Fruit fly (Drosophila melanogaster) whole organism, embryonic: ENCODE measurements around the gene BthD.
A peak's percentile ranks its signal among the peaks of the same experiment; 100 is the strongest.

Source experiments
- CG10147 ChIP-seq: fragments of 200-800 bp; sonication (Bioruptor generic); optimal IDR thresholded peaks from 2 replicates; lab custom pipeline; 2019; ENCODE audit warnings: missing biosample characterization, mild to moderate bottlenecking, missing genetic modification characterization, moderate library complexity
- CG1024 ChIP-seq: fragments of 200-800 bp; sonication (Bioruptor generic); IDR thresholded peaks from 2 replicates; pipeline ENCODE4 v1.3.6; 2022; ENCODE audit warnings: missing biosample characterization, missing genetic modification characterization
- CG11723 ChIP-seq: fragments of 200-800 bp; sonication (Bioruptor generic); optimal IDR thresholded peaks from 2 replicates; lab custom pipeline; 2017; ENCODE audit warnings: missing biosample characterization, mild to moderate bottlenecking, missing genetic modification characterization
- CG15479 ChIP-seq: fragments of 200-800 bp; sonication (Bioruptor generic); optimal IDR thresholded peaks from 3 replicates; lab custom pipeline; 2019; ENCODE audit warnings: missing biosample characterization, mild to moderate bottlenecking, missing genetic modification characterization, moderate library complexity
- CG17568 ChIP-seq: fragments of 200-800 bp; sonication (Bioruptor generic); optimal IDR thresholded peaks from 2 replicates; lab custom pipeline; 2018; ENCODE audit warnings: missing biosample characterization, mild to moderate bottlenecking, missing genetic modification characterization, moderate library complexity
- CG2712 ChIP-seq: fragments of 200-800 bp; optimal IDR thresholded peaks from 3 replicates; lab custom pipeline; 2019; ENCODE audit warnings: missing biosample characterization, mild to moderate bottlenecking, missing genetic modification characterization, moderate library complexity
- CG3065 ChIP-seq: fragments of 200-800 bp; sonication (Bioruptor generic); optimal IDR thresholded peaks from 2 replicates; lab custom pipeline; 2016; ENCODE audit warnings: missing biosample characterization, missing genetic modification characterization
- CG31441 ChIP-seq: fragments of 200-800 bp; sonication (Bioruptor generic); IDR thresholded peaks from 2 replicates; pipeline ENCODE4 v1.3.6; 2022; ENCODE audit warnings: missing biosample characterization, missing genetic modification characterization
- CG32532 ChIP-seq: fragments of 200-800 bp; sonication (Bioruptor generic); IDR thresholded peaks from 2 replicates; pipeline ENCODE4 v1.3.6; 2022; ENCODE audit warnings: missing biosample characterization, missing genetic modification characterization
- CG4424 ChIP-seq: fragments of 200-800 bp; sonication (Bioruptor generic); optimal IDR thresholded peaks from 3 replicates; lab custom pipeline; 2016; ENCODE audit warnings: missing biosample characterization, missing genetic modification characterization
- CG4730 ChIP-seq: fragments of 200-800 bp; sonication (Bioruptor generic); IDR thresholded peaks from 2 replicates; pipeline ENCODE4 v1.3.6; 2022; ENCODE audit warnings: missing biosample characterization, missing genetic modification characterization
- CG8089 ChIP-seq: fragments of 200-800 bp; sonication (Bioruptor generic); optimal IDR thresholded peaks from 3 replicates; lab custom pipeline; 2016; ENCODE audit warnings: missing biosample characterization, missing genetic modification characterization
- CrebB ChIP-seq: fragments of 200-800 bp; sonication (Bioruptor generic); optimal IDR thresholded peaks from 3 replicates; lab custom pipeline; 2018; ENCODE audit warnings: missing biosample characterization, mild to moderate bottlenecking, missing genetic modification characterization
- D19B ChIP-seq: fragments of 200-800 bp; sonication (Bioruptor generic); optimal IDR thresholded peaks from 2 replicates; lab custom pipeline; 2017; ENCODE audit warnings: missing biosample characterization, mild to moderate bottlenecking, missing genetic modification characterization
- E2f2 ChIP-seq: fragments of 200-800 bp; sonication (Bioruptor generic); IDR thresholded peaks from 2 replicates; pipeline ENCODE4 v1.3.6; 2022; ENCODE audit warnings: missing biosample characterization, missing genetic modification characterization
- H2.0 ChIP-seq: fragments of 200-800 bp; sonication (Bioruptor generic); IDR thresholded peaks from 2 replicates; pipeline ENCODE4 v1.3.6; 2022; ENCODE audit warnings: missing biosample characterization, missing genetic modification characterization
- HLHmδ ChIP-seq: fragments of 200-800 bp; sonication (Bioruptor generic); optimal IDR thresholded peaks from 2 replicates; lab custom pipeline; 2018; ENCODE audit warnings: missing biosample characterization, mild to moderate bottlenecking, missing genetic modification characterization, moderate library complexity
- HmgD ChIP-seq: fragments of 200-800 bp; sonication (Bioruptor generic); optimal IDR thresholded peaks from 3 replicates; lab custom pipeline; 2016; ENCODE audit warnings: missing biosample characterization, missing genetic modification characterization
- Hr78 ChIP-seq, 2 experiments: fragments of 200-800 bp in 1 of 2; fragments of >200 bp in 1 of 2; sonication (Bioruptor generic) in 1 of 2; optimal IDR thresholded peaks; 2 replicates each; lab custom pipeline; 2017 to 2019; ENCODE audit warnings: missing biosample characterization in 2 of 2, missing genetic modification characterization in 2 of 2, mild to moderate bottlenecking in 1 of 2, moderate library complexity in 1 of 2
- Kr ChIP-seq: fragments of 200-800 bp; sonication (Bioruptor generic); optimal IDR thresholded peaks from 2 replicates; lab custom pipeline; 2017; ENCODE audit warnings: missing biosample characterization, mild to moderate bottlenecking, missing genetic modification characterization
- Nf-YB ChIP-seq: fragments of 200-800 bp; sonication (Bioruptor generic); optimal IDR thresholded peaks from 3 replicates; lab custom pipeline; 2019; ENCODE audit warnings: missing biosample characterization, mild to moderate bottlenecking, missing genetic modification characterization, moderate library complexity
- Taf1 ChIP-seq: fragments of 200-800 bp; sonication (Bioruptor generic); IDR thresholded peaks from 2 replicates; pipeline ENCODE4 v1.3.6; 2022; ENCODE audit warnings: missing biosample characterization, missing genetic modification characterization
- ab ChIP-seq: fragments of 200-800 bp; sonication (Bioruptor generic); optimal IDR thresholded peaks from 2 replicates; lab custom pipeline; 2016; ENCODE audit warnings: missing biosample characterization, missing genetic modification characterization
- ase ChIP-seq: fragments of 200-800 bp; sonication (Bioruptor generic); IDR thresholded peaks from 3 replicates; pipeline ENCODE4 v1.3.6; 2022; ENCODE audit warnings: missing biosample characterization, missing genetic modification characterization
- ash1 ChIP-seq: fragments of 200-800 bp; sonication (Bioruptor generic); optimal IDR thresholded peaks from 2 replicates; lab custom pipeline; 2018; ENCODE audit warnings: missing biosample characterization, mild to moderate bottlenecking, missing genetic modification characterization
- bab2 ChIP-seq: fragments of 200-800 bp; sonication (Bioruptor generic); optimal IDR thresholded peaks from 2 replicates; lab custom pipeline; 2016; ENCODE audit warnings: missing biosample characterization, missing genetic modification characterization
- bbx ChIP-seq: fragments of 200-800 bp; sonication (Bioruptor generic); IDR thresholded peaks from 2 replicates; pipeline ENCODE4 v1.3.6; 2022; ENCODE audit warnings: missing biosample characterization, missing genetic modification characterization; ENCODE audit not compliant: partially characterized antibody
- bsh ChIP-seq, 2 experiments: fragments of 200-800 bp; sonication (Bioruptor generic); optimal IDR thresholded peaks; 2 replicates each; lab custom pipeline; 2017 to 2018; ENCODE audit warnings: mild to moderate bottlenecking in 2 of 2, missing biosample characterization in 2 of 2, missing genetic modification characterization in 2 of 2, moderate library complexity in 1 of 2
- btn ChIP-seq: fragments of 200-800 bp; sonication (Bioruptor generic); optimal IDR thresholded peaks from 2 replicates; lab custom pipeline; 2016; ENCODE audit warnings: missing biosample characterization, missing genetic modification characterization
- caup ChIP-seq: fragments of 200-800 bp; sonication (Bioruptor generic); optimal IDR thresholded peaks from 3 replicates; lab custom pipeline; 2017; ENCODE audit warnings: missing biosample characterization, mild to moderate bottlenecking, missing genetic modification characterization, moderate library complexity; ENCODE audit not compliant: severe bottlenecking
- cg ChIP-seq: fragments of 200-800 bp; sonication (Bioruptor generic); optimal IDR thresholded peaks from 3 replicates; lab custom pipeline; 2019; ENCODE audit warnings: missing biosample characterization, mild to moderate bottlenecking, missing genetic modification characterization, moderate library complexity
- chinmo ChIP-seq: fragments of 200-800 bp; sonication (Bioruptor generic); IDR thresholded peaks from 4 replicates; pipeline ENCODE4 v1.3.6; 2022; ENCODE audit warnings: missing biosample characterization, missing genetic modification characterization; ENCODE audit not compliant: partially characterized antibody
- chn ChIP-seq: fragments of 200-800 bp; sonication (Bioruptor generic); optimal IDR thresholded peaks from 2 replicates; lab custom pipeline; 2016; ENCODE audit warnings: missing biosample characterization, missing genetic modification characterization
- dmrt11E ChIP-seq: fragments of 200-800 bp; sonication (Bioruptor generic); optimal IDR thresholded peaks from 3 replicates; lab custom pipeline; 2018; ENCODE audit warnings: missing biosample characterization, mild to moderate bottlenecking, missing genetic modification characterization, moderate library complexity
- eyg ChIP-seq: fragments of 200-800 bp; sonication (Bioruptor generic); optimal IDR thresholded peaks from 3 replicates; lab custom pipeline; 2016; ENCODE audit warnings: missing biosample characterization, missing genetic modification characterization
- gce ChIP-seq: fragments of 200-800 bp; sonication (Bioruptor generic); IDR thresholded peaks from 3 replicates; pipeline ENCODE4 v1.3.6; 2022; ENCODE audit warnings: missing biosample characterization, missing genetic modification characterization
- ind ChIP-seq: fragments of 200-800 bp; sonication (Bioruptor generic); optimal IDR thresholded peaks from 3 replicates; lab custom pipeline; 2016; ENCODE audit warnings: missing biosample characterization, missing genetic modification characterization
- jigr1 ChIP-seq: fragments of 200-800 bp; sonication (Bioruptor generic); IDR thresholded peaks from 3 replicates; pipeline ENCODE4 v1.3.6; 2022; ENCODE audit warnings: missing biosample characterization, missing genetic modification characterization
- jing ChIP-seq: fragments of 200-800 bp; sonication (Bioruptor generic); optimal IDR thresholded peaks from 2 replicates; lab custom pipeline; 2018; ENCODE audit warnings: missing biosample characterization, mild to moderate bottlenecking, missing genetic modification characterization
- kah ChIP-seq: fragments of 200-800 bp; sonication (Bioruptor generic); optimal IDR thresholded peaks from 2 replicates; lab custom pipeline; 2018; ENCODE audit warnings: missing biosample characterization, mild to moderate bottlenecking, missing genetic modification characterization
- kni ChIP-seq: fragments of 200-800 bp; sonication (Bioruptor generic); optimal IDR thresholded peaks from 3 replicates; lab custom pipeline; 2017; ENCODE audit warnings: mild to moderate bottlenecking, missing biosample characterization, missing genetic modification reagents, missing genetic modification characterization
- lab ChIP-seq: fragments of 200-800 bp; sonication (Bioruptor generic); optimal IDR thresholded peaks from 3 replicates; lab custom pipeline; 2017; ENCODE audit warnings: missing biosample characterization, missing genetic modification characterization, mild to moderate bottlenecking, moderate library complexity, missing genetic modification reagents
- nmo ChIP-seq: fragments of 200-800 bp; sonication (Bioruptor generic); optimal IDR thresholded peaks from 2 replicates; lab custom pipeline; 2018; ENCODE audit warnings: missing biosample characterization, mild to moderate bottlenecking, missing genetic modification characterization, moderate library complexity
- rib ChIP-seq: fragments of 200-800 bp; sonication (Bioruptor generic); IDR thresholded peaks from 2 replicates; pipeline ENCODE4 v1.3.6; 2022; ENCODE audit warnings: missing biosample characterization, missing genetic modification characterization
- stc ChIP-seq: fragments of 200-800 bp; sonication (Bioruptor generic); IDR thresholded peaks from 2 replicates; pipeline ENCODE4 v1.3.6; 2022; ENCODE audit warnings: missing biosample characterization, missing genetic modification characterization
- tup ChIP-seq: fragments of 200-800 bp; sonication (Bioruptor generic); optimal IDR thresholded peaks from 2 replicates; lab custom pipeline; 2016; ENCODE audit warnings: missing biosample characterization, mild to moderate bottlenecking, missing genetic modification characterization, moderate library complexity
- unpg ChIP-seq: fragments of 200-800 bp; sonication (Bioruptor generic); optimal IDR thresholded peaks from 3 replicates; lab custom pipeline; 2018; ENCODE audit warnings: missing biosample characterization, mild to moderate bottlenecking, missing genetic modification characterization, moderate library complexity
- zen ChIP-seq: fragments of 200-800 bp; sonication (Bioruptor generic); optimal IDR thresholded peaks from 3 replicates; lab custom pipeline; 2018; ENCODE audit warnings: missing biosample characterization, mild to moderate bottlenecking, missing genetic modification characterization, moderate library complexity
- zfh1 ChIP-seq: fragments of 200-800 bp; sonication (Bioruptor generic); IDR thresholded peaks from 3 replicates; pipeline ENCODE4 v1.3.6; 2022; ENCODE audit warnings: missing biosample characterization, missing genetic modification characterization

BthD gene

dm6 chrX:13641891-13642617, 30.1 kb downstream of the BthD start (continued):
- TF ChIP-seq CG32532 (GFP tag; lab: Robert Waterston, UW) (peak; percentile 48; the same call in 1 of the 2 replicates), jing (GFP tag; lab: Kevin White, UChicago) (no peak), bbx (peak; percentile 28; the same call in 1 of the 2 replicates), ab (GFP tag; lab: Kevin White, UChicago) (no peak), CG1024 (no peak), CG2712 (tag; lab: Kevin White, UChicago) (no peak), H2.0 (GFP tag; lab: Robert Waterston, UW) (no peak), Hr78 (GFP tag; optimal IDR thresholded peaks at IDR 0.05; lab: Kevin White, UChicago) (peak in 1 of 2 experiments; percentile 60), unpg (GFP tag; lab: Kevin White, UChicago) (peak; percentile 0), CG15479 (GFP tag; lab: Kevin White, UChicago) (peak; percentile 60), kah (GFP tag; lab: Kevin White, UChicago) (peak; percentile 76), CG8089 (GFP tag; lab: Kevin White, UChicago) (no peak), D19B (no peak), Taf1 (GFP tag; lab: Robert Waterston, UW) (no peak), E2f2 (GFP tag; lab: Robert Waterston, UW) (no peak), CrebB (tag; lab: Kevin White, UChicago) (no peak), nmo (GFP tag; lab: Kevin White, UChicago) (no peak), bab2 (GFP tag; lab: Kevin White, UChicago) (no peak), caup (GFP tag; lab: Kevin White, UChicago) (peak; percentile 55), CG3065 (GFP tag; lab: Kevin White, UChicago) (no peak), stc (GFP tag; lab: Robert Waterston, UW) (no peak), lab (GFP tag; lab: Kevin White, UChicago) (peak; percentile 15), rib (no peak), eyg (GFP tag; lab: Kevin White, UChicago) (no peak), HLHmδ (GFP tag; lab: Kevin White, UChicago) (no peak), CG4730 (GFP tag; lab: Robert Waterston, UW) (no peak), chn (GFP tag; lab: Kevin White, UChicago) (no peak), ash1 (GFP tag; lab: Kevin White, UChicago) (peak; percentile 69), HmgD (GFP tag; lab: Kevin White, UChicago) (no peak), dmrt11E (tag; lab: Kevin White, UChicago) (no peak), CG17568 (GFP tag; lab: Kevin White, UChicago) (no peak), Nf-YB (GFP tag; lab: Kevin White, UChicago) (peak; percentile 66), ase (GFP tag; lab: Robert Waterston, UW) (no peak), CG31441 (no peak), tup (no peak), ind (no peak), btn (GFP tag; lab: Kevin White, UChicago) (no peak), CG4424 (no peak), chinmo (peak; percentile 83; the same call in 1 of the 4 replicates), CG10147 (GFP tag; lab: Kevin White, UChicago) (no peak), jigr1 (GFP tag; lab: Robert Waterston, UW) (no peak), gce (GFP tag; lab: Robert Waterston, UW) (no peak), Kr (GFP tag; lab: Kevin White, UChicago) (no peak), CG11723 (GFP tag; lab: Kevin White, UChicago) (no peak), zfh1 (no peak), kni (no peak), cg (GFP tag; lab: Kevin White, UChicago) (peak; percentile 74), zen (no peak), bsh (GFP tag; optimal IDR thresholded peaks at IDR 0.05; lab: Kevin White, UChicago) (no peak)
